Fruit fly (Drosophila melanogaster): ENCODE results near the gene CG17097.

Gene CG17097

DNA sequence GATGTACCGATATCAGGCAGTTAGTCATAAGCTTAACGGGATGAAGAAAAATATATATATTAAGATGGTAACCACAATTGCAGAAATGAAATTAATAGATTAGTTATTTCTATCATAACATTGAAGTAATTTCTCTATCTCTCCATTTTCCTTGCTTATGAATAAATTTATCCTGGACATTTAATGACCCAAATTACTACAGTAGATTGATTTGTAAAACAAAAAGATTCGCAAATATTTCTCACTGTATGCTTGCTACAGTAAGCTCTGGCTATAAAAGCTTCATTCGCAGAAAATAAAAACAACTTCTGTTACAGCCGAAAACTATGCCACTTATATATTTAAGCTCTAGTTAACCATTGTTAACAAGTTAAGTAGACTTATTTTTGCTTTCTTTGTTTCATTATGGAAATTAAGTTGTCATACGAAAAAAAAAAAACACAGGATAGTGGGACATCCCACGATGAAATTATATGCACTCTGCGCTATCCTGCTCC, 34.4 kb downstream of the CG17097 start, which contains the start of gene CG17105:
Gene CG17105 (plus strand): TSS at position 447 of the 497 bp plus-strand sequence.
- TF ChIP-seq sv (GFP tag; optimal IDR thresholded peaks at IDR 0.05) (no peak), dl (GFP tag; optimal IDR thresholded peaks at IDR 0.05; ENCODE audit: insufficient read depth in 1 of 2, partially characterized antibody in 2 of 2) (no peak), Hnf4 (GFP tag; optimal IDR thresholded peaks at IDR 0.05) (no peak), Sp1 (GFP tag; optimal IDR thresholded peaks at IDR 0.05) (no peak), Rel (GFP tag; optimal IDR thresholded peaks at IDR 0.05) (no peak), Rel (tag; optimal IDR thresholded peaks at IDR 0.05) (no peak), GATAd (GFP tag; optimal IDR thresholded peaks at IDR 0.05) (no peak), rgr (GFP tag; optimal IDR thresholded peaks at IDR 0.05) (no peak), Jra (GFP tag; optimal IDR thresholded peaks at IDR 0.05) (no peak), Abd-B (GFP tag; optimal IDR thresholded peaks at IDR 0.05) (no peak), CG32264 (GFP tag; optimal IDR thresholded peaks at IDR 0.05) (no peak), jim (GFP tag; optimal IDR thresholded peaks at IDR 0.05) (no peak), br (GFP tag; optimal IDR thresholded peaks at IDR 0.05) (no peak), Hr83 (GFP tag; optimal IDR thresholded peaks at IDR 0.05; ENCODE audit: poor library complexity, severe bottlenecking) (no peak), h (GFP tag; optimal IDR thresholded peaks at IDR 0.05) (no peak), N (GFP tag; optimal IDR thresholded peaks at IDR 0.05) (no peak), ey (GFP tag; optimal IDR thresholded peaks at IDR 0.05) (no peak), foxo (GFP tag; optimal IDR thresholded peaks at IDR 0.05) (no peak), Mio (GFP tag; optimal IDR thresholded peaks at IDR 0.05) (no peak)

DNA sequence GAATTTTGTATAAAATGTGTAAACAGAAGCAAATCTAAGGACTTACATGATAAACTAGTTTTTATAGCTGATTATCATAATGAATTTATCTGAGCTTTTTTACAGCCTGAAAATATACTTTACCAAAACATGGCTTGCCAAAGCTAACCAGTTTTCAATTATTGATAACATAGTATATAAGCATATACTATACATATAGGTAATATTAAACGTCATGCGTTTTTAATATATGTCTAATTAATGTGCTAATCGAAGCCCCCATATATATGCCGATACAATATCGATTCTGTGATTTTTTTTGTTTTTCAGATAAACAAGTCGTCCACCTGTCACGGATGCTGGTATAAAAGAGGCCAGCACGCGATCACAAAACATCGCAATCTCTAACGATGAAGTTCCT, 35.4 kb downstream of the CG17097 start, which contains the start of gene CG17107:
Gene CG17107 (plus strand): TSS at position 301 of the 400 bp plus-strand sequence.
- TF ChIP-seq Dfd (GFP tag; optimal IDR thresholded peaks at IDR 0.05) (no peak), foxo (GFP tag; optimal IDR thresholded peaks at IDR 0.05) (no peak), pan (optimal IDR thresholded peaks at IDR 0.05) (no peak), jim (GFP tag; optimal IDR thresholded peaks at IDR 0.05) (no peak), CrebA (GFP tag; optimal IDR thresholded peaks at IDR 0.05; ENCODE audit: borderline replicate concordance) (no peak), dl (GFP tag; optimal IDR thresholded peaks at IDR 0.05; ENCODE audit: insufficient read depth in 1 of 2, partially characterized antibody in 2 of 2) (no peak), CG9705 (GFP tag; optimal IDR thresholded peaks at IDR 0.05) (no peak)

DNA sequence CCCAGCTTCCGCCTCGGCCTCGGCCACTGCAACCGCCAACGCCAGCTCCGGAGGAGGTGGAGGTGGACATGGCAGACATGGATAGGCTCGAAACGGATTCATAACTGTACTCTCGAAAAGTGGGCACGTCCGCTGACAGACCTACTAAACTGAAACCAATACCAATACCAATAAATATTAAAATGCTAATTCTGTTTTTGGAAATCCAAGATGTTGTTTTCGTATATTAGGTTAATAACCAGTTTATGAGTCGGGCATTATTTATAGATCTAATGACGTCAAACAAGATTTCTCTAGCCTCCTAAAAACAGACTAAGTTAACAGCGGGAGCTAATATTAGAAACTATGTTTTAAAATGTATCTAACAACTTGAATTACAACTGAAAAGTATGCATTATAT, 36.0 kb downstream of the CG17097 start:
- no peak for TF ChIP-seq dmrt93B (GFP tag; optimal IDR thresholded peaks at IDR 0.05)
- no peak for TF ChIP-seq Hr78 (GFP tag; optimal IDR thresholded peaks at IDR 0.05)
- no peak for TF ChIP-seq dsf (GFP tag; optimal IDR thresholded peaks at IDR 0.05; ENCODE audit: borderline replicate concordance)
- TF ChIP-seq dl (GFP tag; optimal IDR thresholded peaks at IDR 0.05; ENCODE audit: insufficient read depth in 1 of 2, partially characterized antibody in 2 of 2) = no peak
- TF ChIP-seq sv (GFP tag; optimal IDR thresholded peaks at IDR 0.05) = no peak
- no peak for TF ChIP-seq rgr (GFP tag; optimal IDR thresholded peaks at IDR 0.05)
- TF ChIP-seq jim (GFP tag; optimal IDR thresholded peaks at IDR 0.05) = no peak
- TF ChIP-seq lola (GFP tag; optimal IDR thresholded peaks at IDR 0.05) = no peak
- TF ChIP-seq Vsx2 (GFP tag; optimal IDR thresholded peaks at IDR 0.05; ENCODE audit: partially characterized antibody) = no peak
- no peak for TF ChIP-seq usp (GFP tag; optimal IDR thresholded peaks at IDR 0.05)
- TF ChIP-seq pan (optimal IDR thresholded peaks at IDR 0.05) = no peak
- no peak for TF ChIP-seq CrebA (GFP tag; optimal IDR thresholded peaks at IDR 0.05; ENCODE audit: borderline replicate concordance)
- no peak for TF ChIP-seq OdsH (GFP tag; optimal IDR thresholded peaks at IDR 0.05)
- no peak for TF ChIP-seq GATAd (GFP tag; optimal IDR thresholded peaks at IDR 0.05)
- no peak for TF ChIP-seq CG32264 (GFP tag; optimal IDR thresholded peaks at IDR 0.05)
- no peak for TF ChIP-seq Dfd (GFP tag; optimal IDR thresholded peaks at IDR 0.05)

DNA sequence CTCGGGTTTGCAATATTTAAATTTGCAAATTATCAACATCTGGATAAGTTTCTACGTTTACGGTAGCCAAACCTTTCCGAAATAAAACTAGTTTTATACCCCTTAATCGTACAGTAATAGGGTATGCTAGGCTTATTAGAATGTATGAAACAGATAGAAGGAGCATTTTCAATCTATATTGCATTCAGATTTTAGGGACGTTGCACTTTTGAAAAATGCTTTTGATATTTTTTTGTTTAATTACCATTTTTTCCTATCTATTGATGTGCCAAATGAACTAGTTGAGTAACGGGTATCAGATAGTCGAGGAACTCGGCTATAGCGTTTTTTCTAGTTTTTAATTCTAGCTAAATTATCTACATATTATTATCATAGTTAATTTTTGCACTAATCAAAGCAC, 36.7 kb downstream of the CG17097 start:
- no peak for TF ChIP-seq lola (GFP tag; optimal IDR thresholded peaks at IDR 0.05)
- no peak for TF ChIP-seq rgr (GFP tag; optimal IDR thresholded peaks at IDR 0.05)
- TF ChIP-seq Dfd (GFP tag; optimal IDR thresholded peaks at IDR 0.05) = no peak
- TF ChIP-seq Abd-B (GFP tag; optimal IDR thresholded peaks at IDR 0.05) = no peak
- no peak for TF ChIP-seq ey (GFP tag; optimal IDR thresholded peaks at IDR 0.05)
- TF ChIP-seq tai (GFP tag; optimal IDR thresholded peaks at IDR 0.05) = no peak
- TF ChIP-seq OdsH (GFP tag; optimal IDR thresholded peaks at IDR 0.05) = no peak
- TF ChIP-seq dmrt93B (GFP tag; optimal IDR thresholded peaks at IDR 0.05) = no peak
- no peak for TF ChIP-seq br (GFP tag; optimal IDR thresholded peaks at IDR 0.05)
- TF ChIP-seq dl (GFP tag; optimal IDR thresholded peaks at IDR 0.05; ENCODE audit: insufficient read depth in 1 of 2, partially characterized antibody in 2 of 2) = no peak
- no peak for TF ChIP-seq pan (optimal IDR thresholded peaks at IDR 0.05)
- no peak for TF ChIP-seq N (GFP tag; optimal IDR thresholded peaks at IDR 0.05)

DNA sequence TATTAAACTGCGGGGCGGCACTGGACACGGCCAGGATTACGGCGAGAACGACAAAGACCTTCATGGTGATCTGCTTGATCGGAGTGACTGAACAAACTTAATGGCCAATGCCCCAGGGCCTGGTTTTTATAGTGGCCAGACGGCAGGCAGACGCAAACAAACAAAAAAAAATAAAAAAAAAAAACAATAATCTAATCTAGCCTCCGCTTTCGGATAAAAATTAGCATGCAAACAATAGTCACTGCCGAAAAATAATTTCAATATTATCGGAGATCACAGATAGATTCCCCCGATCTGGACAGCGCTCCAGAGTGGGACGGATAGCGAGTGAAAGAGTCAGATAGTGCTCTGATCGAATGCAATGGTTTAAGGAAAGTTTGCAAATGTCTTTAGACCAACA, 38.1 kb downstream of the CG17097 start, which contains the start of gene CG7299:
Gene CG7299 (minus strand): TSS at position 101 of the 400 bp plus-strand sequence.
- TF ChIP-seq CG9705 (GFP tag; optimal IDR thresholded peaks at IDR 0.05) (no peak), dl (GFP tag; optimal IDR thresholded peaks at IDR 0.05; ENCODE audit: insufficient read depth in 1 of 2, partially characterized antibody in 2 of 2) (no peak), ey (GFP tag; optimal IDR thresholded peaks at IDR 0.05) (no peak), OdsH (GFP tag; optimal IDR thresholded peaks at IDR 0.05) (no peak), psq (GFP tag; optimal IDR thresholded peaks at IDR 0.05) (no peak), Myc (optimal IDR thresholded peaks at IDR 0.05) (no peak), br (GFP tag; optimal IDR thresholded peaks at IDR 0.05) (no peak), Rel (GFP tag; optimal IDR thresholded peaks at IDR 0.05) (no peak), Rel (tag; optimal IDR thresholded peaks at IDR 0.05) (no peak), Hnf4 (GFP tag; optimal IDR thresholded peaks at IDR 0.05) (no peak), Vsx2 (GFP tag; optimal IDR thresholded peaks at IDR 0.05; ENCODE audit: partially characterized antibody) (no peak), Mio (GFP tag; optimal IDR thresholded peaks at IDR 0.05) (no peak), Hr83 (GFP tag; optimal IDR thresholded peaks at IDR 0.05; ENCODE audit: poor library complexity, severe bottlenecking) (no peak), fru (GFP tag; optimal IDR thresholded peaks at IDR 0.05) (no peak), CrebA (GFP tag; optimal IDR thresholded peaks at IDR 0.05; ENCODE audit: borderline replicate concordance) (no peak)

Measured in whole organism, wandering third instar larva.